Worm (Caenorhabditis elegans) whole organism, mixed stage, embryonic: ENCODE data around the gene C49F8.15.

Experiments used
- ceh-83 ChIP-seq: fragments of 200-800 bp; sonication (Bioruptor generic); optimal IDR thresholded peaks from 2 replicates; lab custom pipeline; 2018; ENCODE audit warnings: mild to moderate bottlenecking, missing genetic modification characterization, missing compliant biosample characterization
- unc-62 ChIP-seq: fragments of 150-350 bp; optimal IDR thresholded peaks from 2 replicates; lab custom pipeline; 2014; ENCODE audit warnings: missing biosample characterization, missing genetic modification reagents, missing genetic modification characterization

DNA sequence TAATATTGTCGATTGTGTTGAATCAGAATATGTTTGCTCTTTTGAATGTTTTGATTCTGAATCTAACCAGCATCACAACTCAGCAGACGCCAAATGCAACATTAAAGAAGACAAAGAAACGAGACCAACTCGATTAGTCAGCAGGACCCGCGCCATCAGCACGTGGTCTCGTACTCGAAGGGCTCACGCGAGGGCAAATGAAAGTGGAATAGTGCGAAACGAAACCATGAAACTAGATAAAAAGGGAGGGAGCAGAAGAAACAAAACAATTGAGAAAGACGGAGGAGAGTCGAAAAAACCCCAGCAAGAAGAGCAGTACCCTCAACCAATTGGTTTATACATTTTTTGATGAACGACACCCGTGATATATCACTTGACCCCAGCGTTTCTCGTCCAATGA, 25.4 kb downstream of the C49F8.15 start:
- TF ChIP-seq ceh-83 (GFP tag; lab: Kevin White, UChicago) (no peak), unc-62 (GFP tag; lab: Kevin White, UChicago) (no peak)
